Fruit fly (Drosophila melanogaster) whole organism: Measurements from ENCODE around the gene CG3294.

Experiments used
- CG8478 ChIP-seq: fragments of >200 bp; optimal IDR thresholded peaks from 2 replicates; lab custom pipeline; 2018; ENCODE audit warnings: inconsistent platforms
- EcR ChIP-seq, 2 experiments: fragments of >200 bp; optimal IDR thresholded peaks; 2 replicates each; lab custom pipeline; 2017; ENCODE audit warnings: missing biosample characterization in 2 of 2, missing genetic modification characterization in 2 of 2, missing genetic modification reagents in 2 of 2

DNA sequence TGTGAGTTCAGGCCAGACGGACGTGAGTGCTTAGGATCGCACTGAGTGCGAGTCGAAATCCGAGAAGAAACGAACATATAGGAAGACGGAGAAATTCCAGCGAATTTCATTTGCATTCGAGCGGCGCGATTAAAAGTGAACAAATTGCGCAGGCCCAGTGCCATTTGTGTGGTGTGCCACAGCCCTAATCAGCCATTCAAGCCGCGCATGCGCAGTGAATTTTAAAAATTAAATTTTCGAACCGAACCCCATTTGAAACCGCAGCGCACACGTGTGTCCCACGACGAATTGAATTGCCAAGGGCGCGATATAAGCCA, 18.6 kb downstream of the CG3294 start:
- TF ChIP-seq CG8478 (lab: Kevin White, UChicago) (no peak), EcR (GFP tag; optimal IDR thresholded peaks at IDR 0.05; lab: Kevin White, UChicago) (no peak)
